Worm (Caenorhabditis elegans): Measurements from ENCODE around the gene spe-51.
A peak's percentile ranks its signal among the peaks of the same experiment; 100 is the strongest.

The spe-51 gene

DNA sequence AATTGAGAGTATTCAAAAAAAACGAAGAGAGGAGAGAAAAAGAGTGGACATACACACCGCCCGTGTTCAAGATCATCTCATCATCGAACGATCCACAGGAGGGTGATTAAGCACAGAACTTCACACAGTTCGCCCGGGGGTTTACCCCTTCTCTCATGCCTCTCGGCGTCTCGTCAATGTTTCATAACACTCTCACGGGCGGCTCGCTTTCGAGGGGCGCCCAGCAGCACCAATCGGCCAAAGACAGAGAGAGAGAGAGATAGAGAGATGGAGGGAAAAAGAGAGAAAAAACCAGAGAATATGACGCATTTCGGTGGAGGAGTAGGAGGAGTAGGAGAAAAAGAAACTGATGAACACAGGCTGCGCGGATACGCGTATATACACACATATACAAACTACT is 12.6 kb downstream of the spe-51 start:
- TF ChIP-seq lin-15B (tag; optimal IDR thresholded peaks at IDR 0.05) (peak; percentile 68), ceh-82 (tag; optimal IDR thresholded peaks at IDR 0.05) (no peak), lin-39 (tag; optimal IDR thresholded peaks at IDR 0.05) (peak; percentile 60), ztf-11 (tag; optimal IDR thresholded peaks at IDR 0.05) (no peak), unc-39 (tag; optimal IDR thresholded peaks at IDR 0.05) (no peak), jun-1 (tag; optimal IDR thresholded peaks at IDR 0.05) (peak; percentile 58), eor-1 (tag; optimal IDR thresholded peaks at IDR 0.05) (no peak), unc-62 (GFP tag; optimal IDR thresholded peaks at IDR 0.05) (no peak), mml-1 (tag; optimal IDR thresholded peaks at IDR 0.05) (no peak), snpc-4 (tag; optimal IDR thresholded peaks at IDR 0.05) (peak; percentile 46), sea-2 (GFP tag; optimal IDR thresholded peaks at IDR 0.05) (no peak), nhr-25 (tag; optimal IDR thresholded peaks at IDR 0.05) (peak; percentile 55), hmg-11 (tag; optimal IDR thresholded peaks at IDR 0.05) (peak; percentile 7), pqm-1 (tag; optimal IDR thresholded peaks at IDR 0.05) (peak; percentile 47), nhr-28 (tag; optimal IDR thresholded peaks at IDR 0.05) (no peak), skn-1 (tag; optimal IDR thresholded peaks at IDR 0.05) (no peak), fos-1 (tag; optimal IDR thresholded peaks at IDR 0.05) (no peak), R02D3.7 (tag; optimal IDR thresholded peaks at IDR 0.05) (no peak), tbx-2 (tag; optimal IDR thresholded peaks at IDR 0.05) (no peak), ama-1 (optimal IDR thresholded peaks at IDR 0.05) (no peak), fkh-10 (GFP tag; optimal IDR thresholded peaks at IDR 0.05) (no peak), nhr-12 (tag; optimal IDR thresholded peaks at IDR 0.05) (no peak), daf-12 (tag; optimal IDR thresholded peaks at IDR 0.05) (no peak), pha-4 (tag; optimal IDR thresholded peaks at IDR 0.05) (peak; percentile 67), zag-1 (tag; optimal IDR thresholded peaks at IDR 0.05) (no peak), ceh-9 (tag; optimal IDR thresholded peaks at IDR 0.05) (no peak), ztf-4 (tag; optimal IDR thresholded peaks at IDR 0.05) (no peak), aly-2 (tag; optimal IDR thresholded peaks at IDR 0.05) (no peak), egl-5 (tag; optimal IDR thresholded peaks at IDR 0.05) (peak; percentile 7), lsy-12 (tag; optimal IDR thresholded peaks at IDR 0.05) (peak; percentile 45), nhr-76 (tag; optimal IDR thresholded peaks at IDR 0.05) (no peak), ceh-28 (tag; optimal IDR thresholded peaks at IDR 0.05) (no peak), nhr-237 (tag; optimal IDR thresholded peaks at IDR 0.05) (no peak), mdl-1 (tag; optimal IDR thresholded peaks at IDR 0.05) (no peak), nhr-23 (tag; optimal IDR thresholded peaks at IDR 0.05) (peak; percentile 72), elt-3 (tag; optimal IDR thresholded peaks at IDR 0.05) (no peak), elt-1 (tag; optimal IDR thresholded peaks at IDR 0.05) (no peak), elt-2 (tag; optimal IDR thresholded peaks at IDR 0.05) (peak; percentile 72), nhr-77 (tag; optimal IDR thresholded peaks at IDR 0.05) (no peak), fkh-2 (tag; optimal IDR thresholded peaks at IDR 0.05) (no peak), nfya-1 (tag; optimal IDR thresholded peaks at IDR 0.05; ENCODE audit: insufficient read depth) (peak; percentile 92), ceh-16 (tag; optimal IDR thresholded peaks at IDR 0.05) (no peak), nhr-67 (tag; optimal IDR thresholded peaks at IDR 0.05) (no peak), nhr-43 (tag; optimal IDR thresholded peaks at IDR 0.05; ENCODE audit: poor library complexity, severe bottlenecking) (no peak), egl-27 (tag; optimal IDR thresholded peaks at IDR 0.05) (no peak), nhr-11 (tag; optimal IDR thresholded peaks at IDR 0.05) (no peak), ZK546.5 (tag; optimal IDR thresholded peaks at IDR 0.05) (no peak)

DNA sequence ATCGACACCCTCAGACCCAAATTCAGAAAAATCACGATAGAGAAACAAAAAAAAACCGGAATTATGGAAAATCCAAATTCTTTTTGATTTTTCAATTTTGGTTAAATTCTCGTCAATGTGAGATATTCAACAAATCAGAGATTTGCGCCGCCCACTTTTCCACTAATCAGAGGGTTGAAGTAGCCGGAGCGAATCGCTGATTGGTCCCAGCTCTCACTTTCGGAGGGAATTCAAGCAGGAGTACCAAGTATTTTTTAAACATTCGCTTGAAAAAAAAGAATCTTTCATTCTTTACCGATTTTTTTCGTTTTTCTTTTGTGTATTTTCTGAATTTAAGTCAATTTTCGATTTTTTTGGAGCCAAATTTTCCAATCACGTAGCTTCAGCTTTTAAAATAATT is 13.4 kb downstream of the spe-51 start:
- no peak for TF ChIP-seq ztf-4 (tag; optimal IDR thresholded peaks at IDR 0.05)
- no peak for TF ChIP-seq mml-1 (tag; optimal IDR thresholded peaks at IDR 0.05)
- no peak for TF ChIP-seq pqm-1 (tag; optimal IDR thresholded peaks at IDR 0.05)
- no peak for TF ChIP-seq nhr-28 (tag; optimal IDR thresholded peaks at IDR 0.05)
- no peak for TF ChIP-seq fkh-2 (tag; optimal IDR thresholded peaks at IDR 0.05)
- TF ChIP-seq nfya-1 (tag; optimal IDR thresholded peaks at IDR 0.05; ENCODE audit: insufficient read depth): peak; percentile 73
